Worm (Caenorhabditis elegans): Measurements from ENCODE around the gene oac-15.

ce11 chrV:16175757-16176156, 34.0 kb downstream of the oac-15 start, which contains the start of gene cyp-33D1:
- no peak for TF ChIP-seq ama-1 (optimal IDR thresholded peaks at IDR 0.05)
- TF ChIP-seq ama-1 (GFP tag; optimal IDR thresholded peaks at IDR 0.05): no peak
- no peak for TF ChIP-seq tbp1 (GFP tag; optimal IDR thresholded peaks at IDR 0.05)
- TF ChIP-seq ztf-26 (tag; optimal IDR thresholded peaks at IDR 0.05): no peak
- TF ChIP-seq unc-62 (GFP tag; optimal IDR thresholded peaks at IDR 0.05): no peak
- TF ChIP-seq sea-2 (GFP tag; IDR thresholded peaks at IDR 0.05): no peak
- TF ChIP-seq pbrm-1 (GFP tag; IDR thresholded peaks at IDR 0.05): no peak
- no peak for TF ChIP-seq efl-1 (GFP tag; optimal IDR thresholded peaks at IDR 0.05)
- TF ChIP-seq snpc-3.4 (tag; optimal IDR thresholded peaks at IDR 0.05): no peak
